Fruit fly (Drosophila melanogaster) whole organism, embryonic: ENCODE data around the gene dor.
A peak's percentile ranks its signal among the peaks of the same experiment; 100 is the strongest.

Experiments
- B-H1 ChIP-seq: fragments of 200-800 bp; sonication (Bioruptor generic); IDR thresholded peaks from 3 replicates; pipeline ENCODE4 v1.3.6; 2022; ENCODE audit warnings: missing biosample characterization, missing genetic modification characterization
- Bdp1 ChIP-seq: fragments of 200-800 bp; sonication (Bioruptor generic); optimal IDR thresholded peaks from 3 replicates; lab custom pipeline; 2016; ENCODE audit warnings: missing biosample characterization, missing genetic modification characterization
- CG12299 ChIP-seq: fragments of 200-800 bp; sonication (Bioruptor generic); optimal IDR thresholded peaks from 2 replicates; lab custom pipeline; 2018; ENCODE audit warnings: missing biosample characterization, mild to moderate bottlenecking, missing genetic modification characterization
- CG18619 ChIP-seq: fragments of 200-800 bp; sonication (Bioruptor generic); optimal IDR thresholded peaks from 3 replicates; lab custom pipeline; 2017; ENCODE audit warnings: missing biosample characterization, mild to moderate bottlenecking, missing genetic modification characterization
- CG18764 ChIP-seq: fragments of 200-800 bp; sonication (Bioruptor generic); optimal IDR thresholded peaks from 3 replicates; lab custom pipeline; 2016; ENCODE audit warnings: missing biosample characterization, missing genetic modification characterization
- CG2199 ChIP-seq: fragments of 200-800 bp; sonication (Bioruptor generic); IDR thresholded peaks from 3 replicates; pipeline ENCODE4 v1.3.6; 2022; ENCODE audit warnings: missing biosample characterization, missing genetic modification characterization
- CG30403 ChIP-seq: fragments of 200-800 bp; sonication (Bioruptor generic); optimal IDR thresholded peaks from 3 replicates; lab custom pipeline; 2016; ENCODE audit warnings: missing biosample characterization, missing genetic modification characterization
- CG3726 ChIP-seq: fragments of 200-800 bp; sonication (Bioruptor generic); IDR thresholded peaks from 3 replicates; pipeline ENCODE4, ENCODE4 v1.3.6; 2022; ENCODE audit warnings: missing biosample characterization, missing genetic modification characterization
- CG6854 ChIP-seq: fragments of 200-800 bp; sonication (Bioruptor generic); optimal IDR thresholded peaks from 3 replicates; lab custom pipeline; 2017; ENCODE audit warnings: missing biosample characterization, mild to moderate bottlenecking, missing genetic modification characterization
- CG7556 ChIP-seq: fragments of 200-800 bp; sonication (Bioruptor generic); optimal IDR thresholded peaks from 2 replicates; lab custom pipeline; 2017; ENCODE audit warnings: missing biosample characterization, mild to moderate bottlenecking, missing genetic modification characterization
- CG8924 ChIP-seq: fragments of 200-800 bp; optimal IDR thresholded peaks from 3 replicates; lab custom pipeline; 2019; ENCODE audit warnings: missing biosample characterization, mild to moderate bottlenecking, missing genetic modification characterization, moderate library complexity
- CG9437 ChIP-seq: fragments of 200-800 bp; sonication (Bioruptor generic); optimal IDR thresholded peaks from 2 replicates; lab custom pipeline; 2018; ENCODE audit warnings: missing biosample characterization, mild to moderate bottlenecking, missing genetic modification characterization
- Dip2 ChIP-seq: fragments of 200-800 bp; sonication (Bioruptor generic); IDR thresholded peaks from 2 replicates; pipeline ENCODE4 v1.3.6; 2022; ENCODE audit warnings: missing biosample characterization, missing genetic modification characterization
- Doc3 ChIP-seq: fragments of 200-800 bp; sonication (Bioruptor generic); IDR thresholded peaks from 3 replicates; pipeline ENCODE4 v1.3.6; 2022; ENCODE audit warnings: missing biosample characterization, missing genetic modification characterization; ENCODE audit not compliant: partially characterized antibody
- GATAe ChIP-seq: fragments of 200-800 bp; sonication (Bioruptor generic); conservative IDR thresholded peaks from 2 replicates; pipeline ENCODE4 v1.3.6; 2022; ENCODE audit warnings: missing biosample characterization, missing genetic modification characterization
- H15 ChIP-seq: fragments of 200-800 bp; sonication (Bioruptor generic); IDR thresholded peaks from 3 replicates; pipeline ENCODE4 v1.3.6; 2022; ENCODE audit warnings: missing biosample characterization, missing genetic modification characterization
- Lim3 ChIP-seq: fragments of 200-800 bp; sonication (Bioruptor generic); IDR thresholded peaks from 2 replicates; pipeline ENCODE4 v1.3.6; 2022; ENCODE audit warnings: missing biosample characterization, missing genetic modification characterization
- MBD-R2 ChIP-seq: fragments of 200-800 bp; sonication (Bioruptor generic); IDR thresholded peaks from 2 replicates; pipeline ENCODE4 v1.3.6; 2022; ENCODE audit warnings: missing biosample characterization, missing genetic modification characterization
- MESR4 ChIP-seq: fragments of 200-800 bp; sonication (Bioruptor generic); optimal IDR thresholded peaks from 2 replicates; lab custom pipeline; 2018; ENCODE audit warnings: missing biosample characterization, mild to moderate bottlenecking, missing genetic modification characterization, moderate library complexity
- Nf-YB ChIP-seq: fragments of 200-800 bp; sonication (Bioruptor generic); optimal IDR thresholded peaks from 3 replicates; lab custom pipeline; 2019; ENCODE audit warnings: missing biosample characterization, mild to moderate bottlenecking, missing genetic modification characterization, moderate library complexity
- Nf-YC ChIP-seq: fragments of 200-800 bp; optimal IDR thresholded peaks from 3 replicates; lab custom pipeline; 2019; ENCODE audit warnings: missing biosample characterization, mild to moderate bottlenecking, missing genetic modification characterization, moderate library complexity
- Poxn ChIP-seq: fragments of 200-800 bp; sonication (Bioruptor generic); IDR thresholded peaks from 2 replicates; pipeline ENCODE4 v1.3.6; 2022; ENCODE audit warnings: missing biosample characterization, missing genetic modification characterization
- Scr ChIP-seq: fragments of 200-800 bp; sonication (Bioruptor generic); IDR thresholded peaks from 2 replicates; pipeline ENCODE4 v1.3.6; 2022; ENCODE audit warnings: missing biosample characterization, missing genetic modification characterization; ENCODE audit not compliant: partially characterized antibody
- bigmax ChIP-seq: fragments of 200-800 bp; sonication (Bioruptor generic); optimal IDR thresholded peaks from 2 replicates; lab custom pipeline; 2018; ENCODE audit warnings: missing biosample characterization, mild to moderate bottlenecking, missing genetic modification characterization
- btn ChIP-seq: fragments of 200-800 bp; sonication (Bioruptor generic); optimal IDR thresholded peaks from 2 replicates; lab custom pipeline; 2016; ENCODE audit warnings: missing biosample characterization, missing genetic modification characterization
- cg ChIP-seq: fragments of 200-800 bp; sonication (Bioruptor generic); optimal IDR thresholded peaks from 3 replicates; lab custom pipeline; 2019; ENCODE audit warnings: missing biosample characterization, mild to moderate bottlenecking, missing genetic modification characterization, moderate library complexity
- chm ChIP-seq: fragments of 200-800 bp; sonication (Bioruptor generic); IDR thresholded peaks from 2 replicates; pipeline ENCODE4 v1.3.6; 2022; ENCODE audit warnings: missing biosample characterization, missing genetic modification characterization
- chn ChIP-seq: fragments of 200-800 bp; sonication (Bioruptor generic); optimal IDR thresholded peaks from 2 replicates; lab custom pipeline; 2016; ENCODE audit warnings: missing biosample characterization, missing genetic modification characterization
- ci ChIP-seq: fragments of 200-800 bp; sonication (Bioruptor generic); IDR thresholded peaks from 3 replicates; pipeline ENCODE4 v1.3.6; 2022; ENCODE audit warnings: missing biosample characterization, missing genetic modification characterization
- crol ChIP-seq: fragments of 200-800 bp; sonication (Bioruptor generic); IDR thresholded peaks from 2 replicates; pipeline ENCODE4 v1.3.6; 2022; ENCODE audit warnings: missing biosample characterization, missing genetic modification characterization
- crp ChIP-seq, 2 experiments: fragments of 200-800 bp; sonication (Bioruptor generic); optimal IDR thresholded peaks; 2 replicates in 1 of 2; 3 replicates in 1 of 2; lab custom pipeline; 2017; ENCODE audit warnings: missing biosample characterization in 2 of 2, missing genetic modification characterization in 2 of 2, mild to moderate bottlenecking in 1 of 2, moderate library complexity in 1 of 2
- eyg ChIP-seq: fragments of 200-800 bp; sonication (Bioruptor generic); optimal IDR thresholded peaks from 3 replicates; lab custom pipeline; 2016; ENCODE audit warnings: missing biosample characterization, missing genetic modification characterization
- fru ChIP-seq: fragments of >200 bp; optimal IDR thresholded peaks from 2 replicates; lab custom pipeline; 2017
- gfzf ChIP-seq: fragments of 200-800 bp; sonication (Bioruptor generic); optimal IDR thresholded peaks from 2 replicates; lab custom pipeline; 2016; ENCODE audit warnings: missing biosample characterization, mild to moderate bottlenecking, missing genetic modification characterization, moderate library complexity
- grn ChIP-seq: fragments of 200-800 bp; sonication (Bioruptor generic); optimal IDR thresholded peaks from 3 replicates; lab custom pipeline; 2017; ENCODE audit warnings: missing biosample characterization, missing genetic modification characterization
- lab ChIP-seq: fragments of 200-800 bp; sonication (Bioruptor generic); optimal IDR thresholded peaks from 3 replicates; lab custom pipeline; 2017; ENCODE audit warnings: missing biosample characterization, missing genetic modification characterization, mild to moderate bottlenecking, moderate library complexity, missing genetic modification reagents
- lov ChIP-seq, 2 experiments: fragments of 200-800 bp in 1 of 2; fragments of >200 bp in 1 of 2; sonication (Bioruptor generic) in 1 of 2; IDR thresholded peaks in 1 of 2; optimal IDR thresholded peaks in 1 of 2; 2 replicates in 1 of 2; 3 replicates in 1 of 2; pipeline versions ENCODE4 v1.3.6 to Lab custom; 2017 to 2022; ENCODE audit warnings: missing biosample characterization in 1 of 2, missing genetic modification characterization in 1 of 2
- nerfin-1 ChIP-seq: fragments of 200-800 bp; sonication (Bioruptor generic); optimal IDR thresholded peaks from 3 replicates; lab custom pipeline; 2019; ENCODE audit warnings: missing biosample characterization, mild to moderate bottlenecking, missing genetic modification characterization, moderate library complexity
- pb ChIP-seq: fragments of 200-800 bp; sonication (Bioruptor generic); optimal IDR thresholded peaks from 3 replicates; lab custom pipeline; 2016; ENCODE audit warnings: missing biosample characterization, missing genetic modification characterization
- phol ChIP-seq: fragments of 200-800 bp; sonication (Bioruptor generic); optimal IDR thresholded peaks from 3 replicates; lab custom pipeline; 2018; ENCODE audit warnings: missing biosample characterization, mild to moderate bottlenecking, missing genetic modification characterization, moderate library complexity
- pnt ChIP-seq: fragments of 200-800 bp; sonication (Bioruptor generic); optimal IDR thresholded peaks from 3 replicates; lab custom pipeline; 2016; ENCODE audit warnings: missing biosample characterization, missing genetic modification characterization
- pzg ChIP-seq: fragments of 200-800 bp; sonication (Bioruptor generic); optimal IDR thresholded peaks from 3 replicates; lab custom pipeline; 2018; ENCODE audit warnings: missing biosample characterization, mild to moderate bottlenecking, missing genetic modification characterization, moderate library complexity
- sd ChIP-seq: fragments of 200-800 bp; sonication (Bioruptor generic); optimal IDR thresholded peaks from 3 replicates; lab custom pipeline; 2018; ENCODE audit warnings: missing biosample characterization, mild to moderate bottlenecking, missing genetic modification characterization, moderate library complexity
- sr ChIP-seq: fragments of 200-800 bp; sonication (Bioruptor generic); IDR thresholded peaks from 3 replicates; pipeline ENCODE4 v1.3.6; 2022; ENCODE audit warnings: missing biosample characterization, missing genetic modification characterization
- stwl ChIP-seq: fragments of 200-800 bp; sonication (Bioruptor generic); optimal IDR thresholded peaks from 3 replicates; lab custom pipeline; 2018; ENCODE audit warnings: missing biosample characterization, mild to moderate bottlenecking, missing genetic modification characterization, moderate library complexity
- tx ChIP-seq: fragments of 200-800 bp; sonication (Bioruptor generic); optimal IDR thresholded peaks from 2 replicates; lab custom pipeline; 2016; ENCODE audit warnings: missing biosample characterization, missing genetic modification characterization

Gene dor

DNA sequence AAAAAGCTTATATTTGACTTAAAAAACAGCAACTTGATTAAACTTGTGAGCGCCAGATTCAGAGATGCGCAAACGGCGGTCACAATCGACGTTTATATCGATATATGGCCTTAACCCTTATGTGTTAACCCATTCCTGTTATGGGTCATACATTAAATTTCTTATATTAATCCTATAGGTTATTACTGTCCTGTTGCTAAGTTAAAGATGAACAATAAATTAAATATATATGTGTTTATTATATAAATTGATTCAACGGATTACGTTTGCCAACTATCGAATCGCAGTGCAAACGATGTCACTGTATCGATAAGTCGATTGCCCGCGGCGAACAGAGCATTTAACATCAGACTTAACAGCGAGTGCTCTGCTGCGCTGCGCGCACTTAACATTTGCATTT is 4.4 kb downstream of the dor start, which contains the start of the genes CG3740 and hfw (continued):
- TF ChIP-seq sr (GFP tag; lab: Robert Waterston, UW) (no peak), H15 (GFP tag; lab: Robert Waterston, UW) (peak; percentile 57; the same call in 1 of the 3 replicates), Bdp1 (GFP tag; lab: Kevin White, UChicago) (no peak), B-H1 (GFP tag; lab: Robert Waterston, UW) (peak; percentile 48; the same call in 2 of the 3 replicates), CG8924 (peak; percentile 60)
- TF ChIP-seq, all 482 proteins: peak for 284

DNA sequence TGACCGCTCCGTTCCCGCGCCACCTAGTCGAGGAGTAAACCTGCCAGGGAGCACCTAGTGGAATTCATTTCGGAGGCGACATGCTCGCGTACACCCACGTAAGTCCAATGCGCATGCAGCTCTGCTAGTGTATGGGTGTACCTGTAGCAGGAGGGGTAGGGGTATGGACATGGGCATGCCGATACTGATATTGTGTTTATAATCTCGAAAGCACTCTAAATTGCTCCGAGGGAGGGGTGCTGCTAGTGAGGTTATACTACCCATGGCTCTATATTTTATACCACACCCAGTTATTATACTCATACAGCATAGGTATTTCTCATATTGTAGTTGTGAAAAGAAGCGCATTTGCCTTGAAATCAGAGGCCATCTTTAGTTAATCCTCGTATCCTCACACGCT is 5.0 kb downstream of the dor start:
- peak; percentile 62 for TF ChIP-seq bigmax (GFP tag; lab: Kevin White, UChicago)
- TF ChIP-seq CG12299 (tag; lab: Kevin White, UChicago), result no peak
- TF ChIP-seq Poxn (GFP tag; lab: Robert Waterston, UW), result no peak
- peak; percentile 34 for TF ChIP-seq cg
- TF ChIP-seq CG9437 (GFP tag; lab: Kevin White, UChicago), result no peak
- no peak for TF ChIP-seq CG18619 (GFP tag; lab: Kevin White, UChicago)
- TF ChIP-seq MBD-R2 (GFP tag; lab: Robert Waterston, UW), result peak; percentile 17; the same call in 1 of the 2 replicates
- TF ChIP-seq stwl (tag; lab: Kevin White, UChicago), result no peak
- peak; percentile 50 for TF ChIP-seq GATAe
- no peak for TF ChIP-seq CG30403 (GFP tag; lab: Kevin White, UChicago)
- TF ChIP-seq crol, result peak; percentile 87
- TF ChIP-seq CG18764 (GFP tag; lab: Kevin White, UChicago), result no peak
- TF ChIP-seq nerfin-1 (tag; lab: Kevin White, UChicago), result peak; percentile 38
- no peak for TF ChIP-seq Nf-YB (GFP tag; lab: Kevin White, UChicago)
- TF ChIP-seq CG6854 (GFP tag; lab: Kevin White, UChicago), result no peak
- TF ChIP-seq Doc3, result no peak
- 0 out of 3 replicates have a peak, but pooled peaks have one; percentile 31 for TF ChIP-seq sr (GFP tag; lab: Robert Waterston, UW)
- TF ChIP-seq MESR4, result peak; percentile 32
- no peak for TF ChIP-seq lab
- 0 out of 3 replicates have a peak, but pooled peaks have one; percentile 12 for TF ChIP-seq CG2199 (GFP tag; lab: Robert Waterston, UW)
- TF ChIP-seq pnt, result no peak
- no peak for TF ChIP-seq gfzf (GFP tag; lab: Kevin White, UChicago)
- no peak for TF ChIP-seq Scr
- TF ChIP-seq pb (GFP tag; lab: Kevin White, UChicago), result no peak
- TF ChIP-seq btn (GFP tag; lab: Kevin White, UChicago), result no peak
- TF ChIP-seq ci, result no peak
- no peak for TF ChIP-seq lov (optimal IDR thresholded peaks at IDR 0.05; lab: Kevin White, UChicago)
- no peak for TF ChIP-seq lov (GFP tag; IDR thresholded peaks at IDR 0.05; lab: Robert Waterston, UW)
- no peak for TF ChIP-seq Lim3 (GFP tag; lab: Robert Waterston, UW)
- no peak for TF ChIP-seq crp (GFP tag; optimal IDR thresholded peaks at IDR 0.05; lab: Kevin White, UChicago)
- TF ChIP-seq grn (GFP tag; lab: Kevin White, UChicago), result no peak

DNA sequence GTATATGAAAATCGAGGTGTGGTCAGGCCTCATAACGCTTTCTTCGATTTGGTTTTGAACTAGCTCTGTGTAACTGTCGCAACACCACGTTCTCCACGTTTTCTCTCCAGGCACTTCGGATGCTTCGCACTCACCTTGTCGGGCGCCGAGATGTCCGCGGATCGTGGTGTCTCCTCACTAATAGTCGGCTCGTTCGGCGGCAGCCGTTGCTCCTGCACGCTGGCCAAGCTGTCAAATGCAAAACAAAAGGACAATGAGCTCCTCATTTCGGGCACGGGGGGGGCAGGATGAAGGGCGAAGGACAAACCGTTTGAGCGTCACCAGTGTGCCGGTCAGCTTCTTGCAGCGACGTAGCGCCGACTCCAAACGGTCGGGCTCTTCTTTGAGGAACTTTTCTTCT is 16.4 kb downstream of the dor start, which contains the start of gene CG14797:
TSS of gene CG14797 (plus strand) at position 301 of the 400 bp plus-strand sequence.
- no peak for TF ChIP-seq Dip2 (GFP tag; lab: Robert Waterston, UW)
- no peak for TF ChIP-seq Nf-YC (tag; lab: Kevin White, UChicago)
- no peak for TF ChIP-seq pzg (GFP tag; lab: Kevin White, UChicago)
- TF ChIP-seq eyg (GFP tag; lab: Kevin White, UChicago), result no peak
- no peak for TF ChIP-seq chm (GFP tag; lab: Robert Waterston, UW)
- no peak for TF ChIP-seq chn (GFP tag; lab: Kevin White, UChicago)
- TF ChIP-seq CG8924, result no peak
- no peak for TF ChIP-seq tx (GFP tag; lab: Kevin White, UChicago)
- TF ChIP-seq CG3726 (GFP tag; lab: Robert Waterston, UW), result no peak
- no peak for TF ChIP-seq sd (tag; lab: Kevin White, UChicago)
- no peak for TF ChIP-seq CG7556
- no peak for TF ChIP-seq fru (lab: Kevin White, UChicago)
- TF ChIP-seq phol (tag; lab: Kevin White, UChicago), result no peak
